Worm (Caenorhabditis elegans): ENCODE data around the gene ttr-12.

DNA sequence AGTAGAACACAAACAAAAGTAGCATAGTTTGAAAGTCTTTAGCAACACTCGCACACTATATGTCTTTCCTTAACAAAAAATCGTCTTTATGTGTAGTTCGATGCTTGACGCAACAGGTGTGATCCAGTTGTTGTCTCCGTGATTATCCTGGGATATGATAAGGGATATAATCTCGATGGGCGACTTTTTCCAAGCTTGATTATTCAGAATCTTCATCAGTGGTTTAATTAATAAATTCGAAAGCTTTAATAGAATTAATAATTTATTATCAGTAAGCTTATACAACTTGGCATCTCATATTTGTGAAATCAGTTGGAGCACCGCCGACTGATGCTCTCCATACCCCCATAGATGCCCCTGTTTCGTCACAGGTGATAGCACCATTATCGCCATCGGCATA lies 10.0 kb upstream of the ttr-12 start, which contains the start of gene F46B3.7:
- TF ChIP-seq T22C8.4 (GFP tag; IDR thresholded peaks at IDR 0.05) (no peak), tab-1 (GFP tag; IDR thresholded peaks at IDR 0.05) (no peak), ref-1 (GFP tag; conservative IDR thresholded peaks at IDR 0.05) (no peak), med-1 (GFP tag; optimal IDR thresholded peaks at IDR 0.05; ENCODE audit: insufficient read depth) (no peak), klf-2 (GFP tag; conservative IDR thresholded peaks at IDR 0.05) (no peak), flt-1 (GFP tag; IDR thresholded peaks at IDR 0.05) (no peak)
